Worm (Caenorhabditis elegans): ENCODE data around the gene sea-2.

- TF ChIP-seq lin-15B (tag; optimal IDR thresholded peaks at IDR 0.05) (no peak), nhr-10 (tag; optimal IDR thresholded peaks at IDR 0.05) (no peak), dve-1 (tag; optimal IDR thresholded peaks at IDR 0.05; ENCODE audit: insufficient read depth) (no peak), tag-97 (GFP tag; IDR thresholded peaks at IDR 0.05) (no peak), mdl-1 (tag; optimal IDR thresholded peaks at IDR 0.05) (no peak), fkh-10 (GFP tag; optimal IDR thresholded peaks at IDR 0.05) (no peak), mes-2 (tag; optimal IDR thresholded peaks at IDR 0.05; ENCODE audit: poor library complexity, severe bottlenecking) (no peak)
Measured at ce11 chrII:4000430-4000829, 50.3 kb downstream of the sea-2 start.

Measured in whole organism, L4 larva.